Worm (Caenorhabditis elegans) whole organism, late embryonic: ENCODE measurements around the gene Y51H4A.6.
"Not testable (repeated sequence)": the region's sequence is repeated elsewhere in the genome, so short reads cannot be mapped to it uniquely, and the experiment has no call there.

ENCODE experiments used
- F13H6.1 ChIP-seq: sonication (generic microtip); optimal IDR thresholded peaks from 2 replicates; lab custom pipeline; 2016; ENCODE audit warnings: missing genetic modification characterization, missing compliant biosample characterization
- K02D7.2 ChIP-seq: sonication (generic microtip); optimal IDR thresholded peaks from 2 replicates; lab custom pipeline; 2017; ENCODE audit warnings: mild to moderate bottlenecking, missing genetic modification characterization, missing compliant biosample characterization
- T23F11.4 ChIP-seq: fragments of 200-800 bp; sonication (Bioruptor generic); optimal IDR thresholded peaks from 2 replicates; lab custom pipeline; 2018; ENCODE audit warnings: mild to moderate bottlenecking, missing genetic modification characterization, missing compliant biosample characterization
- ahr-1 ChIP-seq: sonication (generic microtip); optimal IDR thresholded peaks from 2 replicates; lab custom pipeline; 2016; ENCODE audit warnings: missing genetic modification characterization, missing compliant biosample characterization
- ceh-14 ChIP-seq: sonication (generic microtip); optimal IDR thresholded peaks from 2 replicates; lab custom pipeline; 2016; ENCODE audit warnings: missing genotype, missing genetic modification characterization, missing compliant biosample characterization
- ceh-18 ChIP-seq: sonication (generic microtip); optimal IDR thresholded peaks from 2 replicates; lab custom pipeline; 2016; ENCODE audit warnings: missing genetic modification characterization, missing compliant biosample characterization
- ceh-2 ChIP-seq: sonication (generic microtip); optimal IDR thresholded peaks from 2 replicates; lab custom pipeline; 2016; ENCODE audit warnings: missing genotype, missing genetic modification characterization, missing compliant biosample characterization
- ceh-22 ChIP-seq: sonication (generic microtip); optimal IDR thresholded peaks from 2 replicates; lab custom pipeline; 2017; ENCODE audit warnings: missing biosample characterization, missing genetic modification characterization
- ceh-34 ChIP-seq: sonication (generic microtip); optimal IDR thresholded peaks from 2 replicates; lab custom pipeline; 2016; ENCODE audit warnings: mild to moderate bottlenecking, missing genetic modification characterization, missing compliant biosample characterization
- ceh-45 ChIP-seq: fragments of 200-800 bp; sonication (Bioruptor generic); IDR thresholded peaks from 2 replicates; pipeline ENCODE4 v1.3.6; 2022; ENCODE audit warnings: missing genetic modification reagents, missing genetic modification characterization, missing compliant biosample characterization
- ceh-48 ChIP-seq: sonication (generic microtip); optimal IDR thresholded peaks from 2 replicates; lab custom pipeline; 2016; ENCODE audit warnings: missing genetic modification characterization, inconsistent platforms, missing compliant biosample characterization
- ceh-6 ChIP-seq: fragments of 200-800 bp; sonication (Bioruptor generic); optimal IDR thresholded peaks from 2 replicates; lab custom pipeline; 2018; ENCODE audit warnings: mild to moderate bottlenecking, missing genetic modification characterization, missing compliant biosample characterization
- ceh-9 ChIP-seq: sonication (generic microtip); optimal IDR thresholded peaks from 2 replicates; lab custom pipeline; 2016; ENCODE audit warnings: mild to moderate bottlenecking, missing genetic modification characterization, inconsistent platforms, missing compliant biosample characterization
- dmd-4 ChIP-seq: sonication (generic microtip); optimal IDR thresholded peaks from 2 replicates; lab custom pipeline; 2016; ENCODE audit warnings: borderline replicate concordance, missing genetic modification characterization, missing compliant biosample characterization
- elt-2 ChIP-seq: sonication (generic microtip); optimal IDR thresholded peaks from 2 replicates; lab custom pipeline; 2016; ENCODE audit warnings: missing genetic modification reagents, missing genetic modification characterization, missing compliant biosample characterization
- elt-4 ChIP-seq: sonication (generic microtip); optimal IDR thresholded peaks from 2 replicates; lab custom pipeline; 2016; ENCODE audit warnings: missing genetic modification characterization, missing compliant biosample characterization
- fkh-10 ChIP-seq: fragments of 150-350 bp; optimal IDR thresholded peaks from 2 replicates; lab custom pipeline; 2014; ENCODE audit warnings: missing biosample characterization, missing genetic modification reagents, missing genetic modification characterization
- hlh-13 ChIP-seq: fragments of 200-800 bp; sonication (Bioruptor generic); optimal IDR thresholded peaks from 2 replicates; lab custom pipeline; 2018; ENCODE audit warnings: mild to moderate bottlenecking, missing genetic modification characterization, missing compliant biosample characterization
- hlh-15 ChIP-seq: sonication (generic microtip); optimal IDR thresholded peaks from 2 replicates; lab custom pipeline; 2016; ENCODE audit warnings: missing genetic modification characterization, missing compliant biosample characterization
- hlh-6 ChIP-seq: sonication (generic microtip); optimal IDR thresholded peaks from 2 replicates; lab custom pipeline; 2016; ENCODE audit warnings: missing genotype, missing genetic modification characterization, missing compliant biosample characterization
- lin-11 ChIP-seq: fragments of 200-800 bp; sonication (Bioruptor generic); optimal IDR thresholded peaks from 2 replicates; lab custom pipeline; 2018; ENCODE audit warnings: mild to moderate bottlenecking, missing genetic modification characterization, missing compliant biosample characterization
- mec-3 ChIP-seq: sonication (generic microtip); optimal IDR thresholded peaks from 2 replicates; lab custom pipeline; 2016; ENCODE audit warnings: borderline replicate concordance, missing genetic modification characterization, missing compliant biosample characterization
- nhr-232 ChIP-seq: sonication (generic microtip); optimal IDR thresholded peaks from 2 replicates; lab custom pipeline; 2016; ENCODE audit warnings: missing genetic modification characterization, missing compliant biosample characterization
- odd-2 ChIP-seq: sonication (generic microtip); optimal IDR thresholded peaks from 2 replicates; lab custom pipeline; 2017; ENCODE audit warnings: antibody characterized with exemption, mild to moderate bottlenecking, missing genetic modification characterization, missing compliant biosample characterization
- pag-3 ChIP-seq: sonication (generic microtip); optimal IDR thresholded peaks from 2 replicates; lab custom pipeline; 2016; ENCODE audit warnings: missing compliant biosample characterization, missing genetic modification characterization, borderline replicate concordance
- pax-1 ChIP-seq: fragments of 150-350 bp; optimal IDR thresholded peaks from 2 replicates; lab custom pipeline; 2014; ENCODE audit warnings: missing biosample characterization, missing genetic modification characterization
- pha-4 ChIP-seq: fragments of 150-350 bp; optimal IDR thresholded peaks from 2 replicates; lab custom pipeline; 2018; ENCODE audit warnings: missing biosample characterization, missing genetic modification reagents, missing genetic modification characterization
- sox-2 ChIP-seq: fragments of 200-800 bp; sonication (Bioruptor generic); IDR thresholded peaks from 2 replicates; pipeline ENCODE4 v1.3.6; 2022; ENCODE audit warnings: missing genetic modification reagents, missing genetic modification characterization, missing compliant biosample characterization
- tbx-7 ChIP-seq: sonication (generic microtip); optimal IDR thresholded peaks from 2 replicates; lab custom pipeline; 2016; ENCODE audit warnings: missing genotype, missing genetic modification characterization, missing compliant biosample characterization
- ttx-3 ChIP-seq: sonication (generic microtip); optimal IDR thresholded peaks from 2 replicates; lab custom pipeline; 2016; ENCODE audit warnings: missing genetic modification reagents, missing genetic modification characterization, missing compliant biosample characterization
- unc-42 ChIP-seq: sonication (generic microtip); optimal IDR thresholded peaks from 2 replicates; lab custom pipeline; 2016; ENCODE audit warnings: missing genotype, missing genetic modification characterization, missing compliant biosample characterization
- unc-55 ChIP-seq: sonication (generic microtip); optimal IDR thresholded peaks from 2 replicates; lab custom pipeline; 2017; ENCODE audit warnings: missing biosample characterization, missing genetic modification reagents, missing genetic modification characterization
- zip-5 ChIP-seq: sonication (generic microtip); optimal IDR thresholded peaks from 2 replicates; lab custom pipeline; 2016; ENCODE audit warnings: missing genetic modification characterization, missing compliant biosample characterization

The Y51H4A.6 gene

ce11 chrIV:16505632-16506203, 27.7 kb upstream of the Y51H4A.6 start, which contains the start of gene zip-7:
Gene zip-7, minus strand, starts transcription at chrIV:16505682.
- TF ChIP-seq odd-2 (tag; lab: Kevin White, UChicago): peak; percentile 5
- no peak for TF ChIP-seq T23F11.4 (GFP tag; lab: Kevin White, UChicago)
- TF ChIP-seq, all 69 proteins: peak for 1

DNA sequence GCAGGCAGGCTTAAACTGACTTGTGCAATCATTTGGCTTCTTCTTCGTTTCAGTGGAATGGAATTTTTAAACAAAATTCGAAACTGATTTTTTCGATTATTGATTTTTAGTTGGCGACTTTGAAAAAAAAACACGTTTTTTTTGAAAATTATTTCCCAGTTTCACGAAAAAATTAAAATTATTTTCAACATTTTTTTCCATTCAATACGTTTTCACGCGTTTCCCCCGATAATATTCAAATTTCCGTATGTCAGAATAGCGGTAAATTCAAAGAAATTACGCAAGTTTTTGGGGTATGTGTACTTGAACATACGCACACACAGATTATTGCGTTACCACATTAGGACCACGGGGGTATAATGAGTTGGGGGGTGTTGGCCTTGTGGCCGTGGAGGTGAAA, 26.3 kb upstream of the Y51H4A.6 start, which contains the start of gene Y51H4A.935:
Gene Y51H4A.935, minus strand, starts transcription at position 101 of the 400 bp plus-strand sequence.
- not testable (repeated sequence) for TF ChIP-seq tbx-7, hlh-15, dmd-4 (tag; lab: Kevin White, UChicago)

ce11 chrIV:16525018-16525417, 8.4 kb upstream of the Y51H4A.6 start:
- TF ChIP-seq elt-2 (tag; lab: Kevin White, UChicago) (peak; percentile 16), ceh-14 (no peak)

DNA sequence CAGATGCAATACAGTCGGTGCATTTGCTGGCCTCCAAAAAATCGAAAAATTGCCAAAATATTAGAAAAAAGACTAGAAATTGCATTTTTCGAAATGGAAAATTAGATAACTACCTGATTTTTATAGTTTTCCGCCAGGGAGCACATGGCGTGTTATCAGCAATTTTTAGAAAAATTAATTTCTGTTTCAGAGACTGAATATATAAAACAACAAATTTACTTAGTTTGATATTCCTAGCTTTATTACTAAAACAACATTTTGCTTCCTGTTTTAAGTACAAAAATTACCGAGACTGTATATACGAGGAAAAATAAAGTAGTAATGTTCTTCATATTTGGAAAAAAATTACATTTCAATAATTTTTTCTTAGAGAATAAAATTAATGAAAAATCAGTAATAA, 7.4 kb upstream of the Y51H4A.6 start, which contains the start of gene Y51H4A.5:
Gene Y51H4A.5, minus strand, starts transcription at position 101 of the 400 bp plus-strand sequence.
- TF ChIP-seq elt-2 (tag; lab: Kevin White, UChicago) (no peak), dmd-4 (tag; lab: Kevin White, UChicago) (no peak)

- TF ChIP-seq ceh-48 (no peak), elt-4 (tag; lab: Kevin White, UChicago) (no peak), pax-1 (tag; lab: Kevin White, UChicago) (no peak), lin-11 (tag; lab: Kevin White, UChicago) (no peak), unc-55 (GFP tag; lab: Kevin White, UChicago) (no peak), F13H6.1 (tag; lab: Kevin White, UChicago) (no peak), ceh-6 (GFP tag; lab: Kevin White, UChicago) (no peak), tbx-7 (tag; lab: Kevin White, UChicago) (no peak)
Observed at ce11 chrIV:16528375-16528774, 5.1 kb upstream of the Y51H4A.6 start, which contains the start of gene Y51H4A.937. Gene Y51H4A.937, plus strand, starts transcription at chrIV:16528675.

DNA sequence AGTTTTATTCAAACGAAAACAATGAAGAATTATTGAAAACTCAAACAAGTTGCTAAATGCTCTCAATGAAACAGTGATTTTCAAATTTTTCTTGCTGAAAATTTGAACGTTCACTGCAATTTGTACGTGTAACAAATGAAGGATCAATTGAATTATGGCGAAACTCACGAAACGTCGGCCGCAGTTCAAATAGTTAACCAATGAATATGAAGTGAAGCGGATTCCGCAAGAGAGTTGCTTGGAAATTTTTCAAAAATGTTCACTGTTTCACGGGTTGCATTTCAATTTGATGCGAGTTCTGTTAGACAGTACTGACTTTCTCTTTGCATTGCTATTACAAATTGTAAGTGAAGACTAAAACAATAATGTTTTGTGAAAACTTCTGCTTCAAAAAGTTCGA, 1.4 kb downstream of the Y51H4A.6 start:
- no peak for TF ChIP-seq nhr-232 (tag; lab: Kevin White, UChicago)

DNA sequence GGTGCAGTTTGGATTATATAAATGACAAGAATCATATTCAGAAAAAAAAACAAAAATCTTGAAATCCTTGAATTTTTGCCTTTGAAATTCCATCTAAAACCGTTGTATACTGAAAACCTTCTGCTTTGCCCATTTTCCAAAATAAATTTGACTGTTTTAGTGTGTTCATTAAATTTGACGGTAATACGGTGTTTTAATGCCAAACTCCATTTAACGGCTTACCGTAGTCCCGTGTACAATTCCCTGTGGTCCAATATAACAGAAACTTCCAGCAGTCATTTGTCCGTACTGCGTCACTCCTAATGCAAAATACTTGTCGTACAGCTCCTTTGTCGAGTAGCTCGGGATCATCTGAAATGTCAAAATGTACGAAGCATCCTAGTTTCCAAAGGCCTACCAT, 7.1 kb downstream of the Y51H4A.6 start:
- TF ChIP-seq ceh-45 (GFP tag; lab: Robert Waterston, UW) (no peak), zip-5 (tag; lab: Kevin White, UChicago) (no peak), F13H6.1 (tag; lab: Kevin White, UChicago) (no peak), nhr-232 (tag; lab: Kevin White, UChicago) (no peak), hlh-6 (no peak), ceh-2 (no peak), ceh-9 (tag; lab: Kevin White, UChicago) (no peak), sox-2 (GFP tag; lab: Robert Waterston, UW) (no peak), lin-11 (tag; lab: Kevin White, UChicago) (no peak), mec-3 (tag; lab: Kevin White, UChicago) (no peak), ceh-22 (no peak), fkh-10 (GFP tag; lab: Kevin White, UChicago) (no peak), ceh-18 (tag; lab: Kevin White, UChicago) (no peak), pha-4 (tag; lab: Kevin White, UChicago) (no peak), elt-4 (tag; lab: Kevin White, UChicago) (no peak)

ce11 chrIV:16542649-16543048, 9.2 kb downstream of the Y51H4A.6 start, which contains the start of gene uroc-1:
Gene uroc-1, minus strand, starts transcription at chrIV:16542749.
- TF ChIP-seq hlh-13 (GFP tag; lab: Kevin White, UChicago) (no peak), ahr-1 (no peak), ceh-34 (tag; lab: Kevin White, UChicago) (no peak), ttx-3 (no peak), K02D7.2 (tag; lab: Kevin White, UChicago) (no peak), pag-3 (no peak), lin-11 (tag; lab: Kevin White, UChicago) (no peak), ceh-14 (no peak), unc-42 (tag; lab: Kevin White, UChicago) (no peak)
- TF ChIP-seq, all 69 proteins: peak for 0
